Fruit fly (Drosophila melanogaster) whole organism, embryonic: ENCODE results near the gene Rrp45.

Experiments
- Antp ChIP-seq: fragments of 200-800 bp; sonication (Bioruptor generic); optimal IDR thresholded peaks from 3 replicates; lab custom pipeline; 2016; ENCODE audit warnings: missing biosample characterization, missing genetic modification characterization
- B-H2 ChIP-seq: fragments of 200-800 bp; sonication (Bioruptor generic); optimal IDR thresholded peaks from 2 replicates; lab custom pipeline; 2018; ENCODE audit warnings: missing biosample characterization, mild to moderate bottlenecking, missing genetic modification characterization
- CG10462 ChIP-seq: fragments of 200-800 bp; sonication (Bioruptor generic); optimal IDR thresholded peaks from 2 replicates; lab custom pipeline; 2016; ENCODE audit warnings: missing biosample characterization, missing genetic modification characterization
- CG13287 ChIP-seq: fragments of 200-800 bp; sonication (Bioruptor generic); IDR thresholded peaks from 2 replicates; pipeline ENCODE4 v1.3.6; 2022; ENCODE audit warnings: missing biosample characterization, missing genetic modification characterization; ENCODE audit not compliant: partially characterized antibody
- CG13296 ChIP-seq: fragments of 200-800 bp; sonication (Bioruptor generic); optimal IDR thresholded peaks from 3 replicates; lab custom pipeline; 2018; ENCODE audit warnings: missing biosample characterization, mild to moderate bottlenecking, missing genetic modification characterization
- CG14441 ChIP-seq: fragments of 200-800 bp; sonication (Bioruptor generic); IDR thresholded peaks from 2 replicates; pipeline ENCODE4 v1.3.6; 2022; ENCODE audit warnings: missing biosample characterization, missing genetic modification characterization
- CG1529 ChIP-seq: fragments of 200-800 bp; sonication (Bioruptor generic); optimal IDR thresholded peaks from 3 replicates; lab custom pipeline; 2018; ENCODE audit warnings: missing biosample characterization, missing genetic modification characterization
- CG15514 ChIP-seq: fragments of 200-800 bp; sonication (Bioruptor generic); optimal IDR thresholded peaks from 3 replicates; lab custom pipeline; 2017; ENCODE audit warnings: missing biosample characterization, missing genetic modification characterization, mild to moderate bottlenecking, moderate library complexity, missing genetic modification reagents
- CG17328 ChIP-seq: fragments of 200-800 bp; sonication (Bioruptor generic); IDR thresholded peaks from 2 replicates; pipeline ENCODE4 v1.3.6; 2022; ENCODE audit warnings: missing biosample characterization, missing genetic modification characterization
- CG1832 ChIP-seq: fragments of 200-800 bp; sonication (Bioruptor generic); optimal IDR thresholded peaks from 2 replicates; lab custom pipeline; 2017; ENCODE audit warnings: missing biosample characterization, mild to moderate bottlenecking, missing genetic modification characterization, inconsistent platforms
- CG18599 ChIP-seq: fragments of 200-800 bp; sonication (Bioruptor generic); optimal IDR thresholded peaks from 3 replicates; lab custom pipeline; 2017; ENCODE audit warnings: missing biosample characterization, missing genetic modification characterization, mild to moderate bottlenecking, moderate library complexity, missing genetic modification reagents
- CG3163 ChIP-seq: fragments of 200-800 bp; sonication (Bioruptor generic); optimal IDR thresholded peaks from 3 replicates; lab custom pipeline; 2016; ENCODE audit warnings: missing biosample characterization, missing genetic modification characterization
- CG42726 ChIP-seq: fragments of 200-800 bp; sonication (Bioruptor generic); IDR thresholded peaks from 2 replicates; pipeline ENCODE4 v1.3.6; 2022; ENCODE audit warnings: missing biosample characterization, missing genetic modification characterization; ENCODE audit not compliant: partially characterized antibody
- CG4360 ChIP-seq: fragments of 200-800 bp; sonication (Bioruptor generic); IDR thresholded peaks from 2 replicates; pipeline ENCODE4 v1.3.6; 2022; ENCODE audit warnings: missing biosample characterization, missing genetic modification characterization
- CG6689 ChIP-seq: fragments of 200-800 bp; sonication (Bioruptor generic); IDR thresholded peaks from 2 replicates; pipeline ENCODE4 v1.3.6; 2022; ENCODE audit warnings: missing biosample characterization, missing genetic modification characterization
- CG7928 ChIP-seq: fragments of 200-800 bp; sonication (Bioruptor generic); optimal IDR thresholded peaks from 2 replicates; lab custom pipeline; 2017; ENCODE audit warnings: missing biosample characterization, mild to moderate bottlenecking, missing genetic modification characterization
- CG7987 ChIP-seq: fragments of 200-800 bp; sonication (Bioruptor generic); optimal IDR thresholded peaks from 2 replicates; lab custom pipeline; 2018; ENCODE audit warnings: missing biosample characterization, mild to moderate bottlenecking, missing genetic modification characterization, moderate library complexity
- CG8765 ChIP-seq: fragments of 200-800 bp; sonication (Bioruptor generic); IDR thresholded peaks from 2 replicates; pipeline ENCODE4 v1.3.6; 2022; ENCODE audit warnings: missing biosample characterization, missing genetic modification characterization
- Gug ChIP-seq: fragments of 200-800 bp; sonication (Bioruptor generic); IDR thresholded peaks from 4 replicates; pipeline ENCODE4 v1.3.6; 2022; ENCODE audit warnings: missing biosample characterization, missing genetic modification characterization
- Hmx ChIP-seq: fragments of 200-800 bp; sonication (Bioruptor generic); optimal IDR thresholded peaks from 2 replicates; lab custom pipeline; 2016; ENCODE audit warnings: missing biosample characterization, missing genetic modification characterization
- MBD-R2 ChIP-seq: fragments of 200-800 bp; sonication (Bioruptor generic); IDR thresholded peaks from 2 replicates; pipeline ENCODE4 v1.3.6; 2022; ENCODE audit warnings: missing biosample characterization, missing genetic modification characterization
- Sry-δ ChIP-seq: fragments of 200-800 bp; sonication (Bioruptor generic); optimal IDR thresholded peaks from 2 replicates; lab custom pipeline; 2016; ENCODE audit warnings: missing biosample characterization, missing genetic modification characterization
- Trl ChIP-seq, 3 experiments: fragments of >200 bp in 2 of 3; fragments of 200-800 bp in 1 of 3; sonication (Bioruptor generic) in 1 of 3; optimal IDR thresholded peaks; 2 replicates in 1 of 3; 3 replicates in 2 of 3; lab custom pipeline; 2016 to 2017; ENCODE audit warnings: missing biosample characterization in 1 of 3, missing genetic modification characterization in 1 of 3
- YL-1 ChIP-seq: fragments of 200-800 bp; sonication (Bioruptor generic); optimal IDR thresholded peaks from 3 replicates; lab custom pipeline; 2017; ENCODE audit warnings: missing biosample characterization, mild to moderate bottlenecking, missing genetic modification characterization
- caup ChIP-seq: fragments of 200-800 bp; sonication (Bioruptor generic); optimal IDR thresholded peaks from 3 replicates; lab custom pipeline; 2017; ENCODE audit warnings: missing biosample characterization, mild to moderate bottlenecking, missing genetic modification characterization, moderate library complexity; ENCODE audit not compliant: severe bottlenecking
- chinmo ChIP-seq: fragments of 200-800 bp; sonication (Bioruptor generic); IDR thresholded peaks from 4 replicates; pipeline ENCODE4 v1.3.6; 2022; ENCODE audit warnings: missing biosample characterization, missing genetic modification characterization; ENCODE audit not compliant: partially characterized antibody
- chm ChIP-seq: fragments of 200-800 bp; sonication (Bioruptor generic); IDR thresholded peaks from 2 replicates; pipeline ENCODE4 v1.3.6; 2022; ENCODE audit warnings: missing biosample characterization, missing genetic modification characterization
- crc ChIP-seq: fragments of 200-800 bp; sonication (Bioruptor generic); optimal IDR thresholded peaks from 2 replicates; lab custom pipeline; 2016; ENCODE audit warnings: missing biosample characterization, missing genetic modification characterization
- crol ChIP-seq: fragments of 200-800 bp; sonication (Bioruptor generic); IDR thresholded peaks from 2 replicates; pipeline ENCODE4 v1.3.6; 2022; ENCODE audit warnings: missing biosample characterization, missing genetic modification characterization
- crp ChIP-seq, 2 experiments: fragments of 200-800 bp; sonication (Bioruptor generic); optimal IDR thresholded peaks; 2 replicates in 1 of 2; 3 replicates in 1 of 2; lab custom pipeline; 2017; ENCODE audit warnings: missing biosample characterization in 2 of 2, missing genetic modification characterization in 2 of 2, mild to moderate bottlenecking in 1 of 2, moderate library complexity in 1 of 2
- dm ChIP-seq: fragments of 200-800 bp; sonication (Bioruptor generic); optimal IDR thresholded peaks from 3 replicates; lab custom pipeline; 2016; ENCODE audit warnings: missing biosample characterization, missing genetic modification characterization
- ftz-f1 ChIP-seq: fragments of 200-800 bp; sonication (Bioruptor generic); optimal IDR thresholded peaks from 2 replicates; lab custom pipeline; 2016; ENCODE audit warnings: missing biosample characterization, missing genetic modification characterization
- gcm ChIP-seq: fragments of 200-800 bp; sonication (Bioruptor generic); optimal IDR thresholded peaks from 2 replicates; lab custom pipeline; 2019; ENCODE audit warnings: missing biosample characterization, mild to moderate bottlenecking, missing genetic modification characterization, moderate library complexity
- hb ChIP-seq: fragments of 200-800 bp; sonication (Bioruptor generic); IDR thresholded peaks from 3 replicates; pipeline ENCODE4 v1.3.6; 2022; ENCODE audit warnings: missing biosample characterization, missing genetic modification characterization; ENCODE audit not compliant: partially characterized antibody
- hkb ChIP-seq, 2 experiments: fragments of 200-800 bp in 1 of 2; fragments of >200 bp in 1 of 2; sonication (Bioruptor generic) in 1 of 2; IDR thresholded peaks in 1 of 2; optimal IDR thresholded peaks in 1 of 2; 2 replicates each; pipeline versions ENCODE4 v1.3.6 to Lab custom; 2017 to 2022; ENCODE audit warnings: missing biosample characterization in 1 of 2, missing genetic modification characterization in 1 of 2
- ken ChIP-seq: fragments of 200-800 bp; sonication (Bioruptor generic); IDR thresholded peaks from 3 replicates; pipeline ENCODE4 v1.3.6; 2022; ENCODE audit warnings: missing biosample characterization, missing genetic modification characterization
- kni ChIP-seq: fragments of 200-800 bp; sonication (Bioruptor generic); optimal IDR thresholded peaks from 3 replicates; lab custom pipeline; 2017; ENCODE audit warnings: mild to moderate bottlenecking, missing biosample characterization, missing genetic modification reagents, missing genetic modification characterization
- onecut ChIP-seq: fragments of 200-800 bp; sonication (Bioruptor generic); IDR thresholded peaks from 2 replicates; pipeline ENCODE4 v1.3.6; 2022; ENCODE audit warnings: missing biosample characterization, missing genetic modification characterization
- pan ChIP-seq, 4 experiments: fragments of >200 bp in 3 of 4; fragments of 200-800 bp in 1 of 4; sonication (Bioruptor generic) in 1 of 4; optimal IDR thresholded peaks in 3 of 4; IDR thresholded peaks in 1 of 4; 2 replicates each; pipeline versions ENCODE4 v1.3.6 to Lab custom; 2017 to 2022; ENCODE audit warnings: missing biosample characterization in 2 of 4, missing genetic modification characterization in 2 of 4, mixed read lengths in 1 of 4
- pros ChIP-seq: fragments of 200-800 bp; sonication (Bioruptor generic); optimal IDR thresholded peaks from 3 replicates; lab custom pipeline; 2019; ENCODE audit warnings: missing biosample characterization, mild to moderate bottlenecking, missing genetic modification characterization, moderate library complexity
- psq ChIP-seq: fragments of 200-800 bp; sonication (Bioruptor generic); optimal IDR thresholded peaks from 2 replicates; lab custom pipeline; 2017; ENCODE audit warnings: missing biosample characterization, missing genetic modification characterization
- ro ChIP-seq: fragments of 200-800 bp; sonication (Bioruptor generic); IDR thresholded peaks from 2 replicates; pipeline ENCODE4 v1.3.6; 2022; ENCODE audit warnings: missing biosample characterization, missing genetic modification characterization
- sens ChIP-seq: fragments of 200-800 bp; sonication (Bioruptor generic); peaks from one replicate; lab custom pipeline; 2016; ENCODE audit warnings: missing biosample characterization, missing genetic modification characterization
- sim ChIP-seq: fragments of 200-800 bp; sonication (Bioruptor generic); IDR thresholded peaks from 2 replicates; pipeline ENCODE4 v1.3.6; 2022; ENCODE audit warnings: missing biosample characterization, missing genetic modification characterization
- sr ChIP-seq: fragments of 200-800 bp; sonication (Bioruptor generic); IDR thresholded peaks from 3 replicates; pipeline ENCODE4 v1.3.6; 2022; ENCODE audit warnings: missing biosample characterization, missing genetic modification characterization
- zen ChIP-seq: fragments of 200-800 bp; sonication (Bioruptor generic); optimal IDR thresholded peaks from 3 replicates; lab custom pipeline; 2018; ENCODE audit warnings: missing biosample characterization, mild to moderate bottlenecking, missing genetic modification characterization, moderate library complexity

Gene Rrp45

dm6 chrX:16799914-16800313 lies 8.8 kb upstream of the Rrp45 start (continued):
- TF ChIP-seq pan (optimal IDR thresholded peaks at IDR 0.05; lab: Kevin White, UChicago), result no peak
- TF ChIP-seq pan (GFP tag; optimal IDR thresholded peaks at IDR 0.05 in 1 of 2, IDR thresholded peaks at IDR 0.05 in 1 of 2), result peak in 1 of 2 experiments; percentile 17

dm6 chrX:16798166-16798565 lies 7.1 kb upstream of the Rrp45 start:
- TF ChIP-seq CG42726 (no peak), CG1832 (peak; percentile 81), dm (GFP tag; lab: Kevin White, UChicago) (no peak), B-H2 (GFP tag; lab: Kevin White, UChicago) (no peak), crol (GFP tag; lab: Robert Waterston, UW) (peak; percentile 73), CG14441 (no peak), YL-1 (GFP tag; lab: Kevin White, UChicago) (no peak), MBD-R2 (GFP tag; lab: Robert Waterston, UW) (no peak), hb (GFP tag; lab: Robert Waterston, UW) (no peak), sr (GFP tag; lab: Robert Waterston, UW) (peak; percentile 73), CG17328 (GFP tag; lab: Robert Waterston, UW) (no peak), chm (GFP tag; lab: Robert Waterston, UW) (no peak), CG8765 (no peak), Gug (GFP tag; lab: Robert Waterston, UW) (no peak), CG13296 (GFP tag; lab: Kevin White, UChicago) (no peak), sens (GFP tag; lab: Kevin White, UChicago) (peak; percentile 14), CG1529 (GFP tag; lab: Kevin White, UChicago) (no peak), caup (GFP tag; lab: Kevin White, UChicago) (no peak), ro (GFP tag; lab: Robert Waterston, UW) (no peak), sim (GFP tag; lab: Robert Waterston, UW) (no peak)

dm6 chrX:16793129-16793748 lies 2.2 kb upstream of the Rrp45 start:
- TF ChIP-seq ftz-f1 (GFP tag; lab: Kevin White, UChicago), result no peak
- peak; percentile 66 for TF ChIP-seq onecut (GFP tag; lab: Robert Waterston, UW)
- TF ChIP-seq Sry-δ (GFP tag; lab: Kevin White, UChicago), result no peak
- TF ChIP-seq CG1832, result peak; percentile 33
- no peak for TF ChIP-seq CG10462 (GFP tag; lab: Kevin White, UChicago)
- TF ChIP-seq Hmx (GFP tag; lab: Kevin White, UChicago), result no peak
- TF ChIP-seq chinmo (GFP tag; lab: Robert Waterston, UW), result 0 out of 4 replicates have a peak, but pooled peaks have one; percentile 26
- peak; percentile 7 for TF ChIP-seq zen (tag; lab: Kevin White, UChicago)
- peak; percentile 53 for TF ChIP-seq CG15514 (GFP tag; lab: Kevin White, UChicago)
- TF ChIP-seq CG13287 (GFP tag; lab: Robert Waterston, UW), result peak; percentile 9; the same call in 1 of the 2 replicates
- peak; percentile 43 for TF ChIP-seq sens (GFP tag; lab: Kevin White, UChicago)
- TF ChIP-seq psq (GFP tag; lab: Kevin White, UChicago), result peak; percentile 18
- TF ChIP-seq CG4360 (GFP tag; lab: Robert Waterston, UW), result peak; percentile 91
- no peak for TF ChIP-seq CG3163 (GFP tag; lab: Kevin White, UChicago)
- TF ChIP-seq ken, result no peak
- peak in 1 of 2 experiments; percentile 75 for TF ChIP-seq crp (GFP tag; optimal IDR thresholded peaks at IDR 0.05; lab: Kevin White, UChicago)
- no peak for TF ChIP-seq crc (GFP tag; lab: Kevin White, UChicago)
- no peak for TF ChIP-seq Antp (GFP tag; lab: Kevin White, UChicago)
- TF ChIP-seq pros (GFP tag; lab: Kevin White, UChicago), result peak; percentile 45
- peak in 1 of 2 experiments; percentile 17 for TF ChIP-seq Trl (optimal IDR thresholded peaks at IDR 0.05; lab: Kevin White, UChicago)
- no peak for TF ChIP-seq Trl (GFP tag; optimal IDR thresholded peaks at IDR 0.05; lab: Kevin White, UChicago)
- no peak for TF ChIP-seq CG18599 (GFP tag; lab: Kevin White, UChicago)
- no peak for TF ChIP-seq kni (GFP tag; lab: Kevin White, UChicago)
- no peak for TF ChIP-seq hkb (optimal IDR thresholded peaks at IDR 0.05; lab: Kevin White, UChicago)
- TF ChIP-seq hkb (GFP tag; IDR thresholded peaks at IDR 0.05; lab: Robert Waterston, UW), result 0 out of 2 replicates have a peak, but pooled peaks have one; percentile 8
- no peak for TF ChIP-seq CG7987 (GFP tag; lab: Kevin White, UChicago)
- peak; percentile 8 for TF ChIP-seq gcm (GFP tag; lab: Kevin White, UChicago)
- TF ChIP-seq CG6689 (GFP tag; lab: Robert Waterston, UW), result no peak
- no peak for TF ChIP-seq CG7928
